Worm (Caenorhabditis elegans) whole organism, L4 larva: ENCODE results near the gene R05G9.1.
A peak's percentile ranks its signal among the peaks of the same experiment; 100 is the strongest.

ENCODE experiments used
- F49E8.2 ChIP-seq: sonication (generic microtip); optimal IDR thresholded peaks from 2 replicates; lab custom pipeline; 2016; ENCODE audit warnings: missing compliant biosample characterization, mild to moderate bottlenecking, missing genetic modification characterization, borderline replicate concordance
- Y105C5A.15 ChIP-seq: fragments of 200-800 bp; sonication (Bioruptor generic); IDR thresholded peaks from 2 replicates; pipeline ENCODE4 v1.3.6; 2022; ENCODE audit warnings: missing genetic modification characterization, missing compliant biosample characterization
- arid-1 ChIP-seq: fragments of 200-800 bp; sonication (Bioruptor generic); conservative IDR thresholded peaks from 2 replicates; pipeline ENCODE4 v1.3.6; 2022; ENCODE audit warnings: missing genetic modification reagents, missing genetic modification characterization, missing compliant biosample characterization
- attf-4 ChIP-seq: sonication (generic microtip); optimal IDR thresholded peaks from 3 replicates; lab custom pipeline; 2017; ENCODE audit warnings: missing biosample characterization, missing genetic modification characterization
- ceh-20 ChIP-seq: fragments of 200-800 bp; sonication (Bioruptor generic); IDR thresholded peaks from 2 replicates; pipeline ENCODE4 v1.3.6; 2022; ENCODE audit warnings: missing genetic modification reagents, missing genetic modification characterization, missing compliant biosample characterization
- ceh-32 ChIP-seq: sonication (generic microtip); optimal IDR thresholded peaks from 2 replicates; lab custom pipeline; 2016; ENCODE audit warnings: mild to moderate bottlenecking, missing genetic modification characterization, missing compliant biosample characterization; ENCODE audit not compliant: poor library complexity
- ceh-82 ChIP-seq: sonication (generic microtip); optimal IDR thresholded peaks from 2 replicates; lab custom pipeline; 2017; ENCODE audit warnings: missing biosample characterization, missing genetic modification characterization
- ces-1 ChIP-seq: fragments of 150-350 bp; sonication (generic microtip); optimal IDR thresholded peaks from 4 replicates; lab custom pipeline; 2014; ENCODE audit warnings: missing biosample characterization, missing genetic modification reagents, missing genetic modification characterization
- daf-16 ChIP-seq, 3 experiments: sonication (generic microtip); optimal IDR thresholded peaks; 2 replicates each; lab custom pipeline; 2016 to 2017; ENCODE audit warnings: missing genetic modification characterization in 3 of 3, missing genetic modification reagents in 3 of 3, mild to moderate bottlenecking in 2 of 3, missing compliant biosample characterization in 2 of 3, missing biosample characterization in 1 of 3, moderate library complexity in 1 of 3
- dmd-6 ChIP-seq: fragments of 200-800 bp; sonication (Bioruptor generic); IDR thresholded peaks from 2 replicates; pipeline ENCODE4 v1.3.6; 2022; ENCODE audit warnings: missing genetic modification reagents, missing genetic modification characterization, missing compliant biosample characterization
- dpl-1 ChIP-seq: fragments of 150-350 bp; optimal IDR thresholded peaks from 2 replicates; lab custom pipeline; 2014; ENCODE audit warnings: missing biosample characterization, missing genetic modification reagents, missing genetic modification characterization
- duxl-1 ChIP-seq: sonication (generic microtip); optimal IDR thresholded peaks from 2 replicates; lab custom pipeline; 2016; ENCODE audit warnings: mild to moderate bottlenecking, missing genetic modification characterization, moderate library complexity, missing compliant biosample characterization; ENCODE audit not compliant: poor library complexity
- dve-1 ChIP-seq: sonication (generic microtip); optimal IDR thresholded peaks from 2 replicates; lab custom pipeline; 2017; ENCODE audit warnings: antibody characterized with exemption, mild to moderate bottlenecking, missing genetic modification characterization, missing compliant biosample characterization; ENCODE audit not compliant: insufficient read depth
- fos-1 ChIP-seq: fragments of 150-350 bp; optimal IDR thresholded peaks from 2 replicates; lab custom pipeline; 2014; ENCODE audit warnings: missing biosample characterization, missing genetic modification characterization
- gei-8 ChIP-seq: fragments of 200-800 bp; sonication (Bioruptor generic); optimal IDR thresholded peaks from 2 replicates; lab custom pipeline; 2018; ENCODE audit warnings: mild to moderate bottlenecking, missing genetic modification characterization, missing compliant biosample characterization
- hlh-11 ChIP-seq: fragments of 200-800 bp; sonication (Bioruptor generic); optimal IDR thresholded peaks from 2 replicates; lab custom pipeline; 2018; ENCODE audit warnings: mild to moderate bottlenecking, missing genetic modification characterization, missing compliant biosample characterization
- jun-1 ChIP-seq: fragments of 150-350 bp; optimal IDR thresholded peaks from 2 replicates; lab custom pipeline; 2014; ENCODE audit warnings: missing biosample characterization, missing genetic modification reagents, missing genetic modification characterization
- lin-1 ChIP-seq: fragments of 200-800 bp; sonication (Bioruptor generic); IDR thresholded peaks from 2 replicates; pipeline ENCODE4 v1.3.6; 2022; ENCODE audit warnings: missing genetic modification reagents, missing genetic modification characterization, missing compliant biosample characterization
- lin-13 ChIP-seq: fragments of 150-350 bp; optimal IDR thresholded peaks from 2 replicates; lab custom pipeline; 2014; ENCODE audit warnings: missing biosample characterization, missing genetic modification reagents, missing genetic modification characterization
- lin-38 ChIP-seq: fragments of 200-800 bp; sonication (Bioruptor generic); IDR thresholded peaks from 2 replicates; pipeline ENCODE4 v1.3.6; 2022; ENCODE audit warnings: missing genetic modification reagents, missing genetic modification characterization, missing compliant biosample characterization
- lin-39 ChIP-seq: fragments of 150-350 bp; optimal IDR thresholded peaks from 2 replicates; lab custom pipeline; 2014; ENCODE audit warnings: missing biosample characterization, missing genetic modification reagents, missing genetic modification characterization
- mdt-29 ChIP-seq: fragments of 200-800 bp; sonication (Bioruptor generic); IDR thresholded peaks from 2 replicates; pipeline ENCODE4 v1.3.6; 2022; ENCODE audit warnings: missing genetic modification reagents, missing genetic modification characterization, missing compliant biosample characterization
- mes-2 ChIP-seq: sonication (generic microtip); optimal IDR thresholded peaks from 2 replicates; lab custom pipeline; 2016; ENCODE audit warnings: missing genotype, mild to moderate bottlenecking, missing genetic modification characterization, missing compliant biosample characterization; ENCODE audit not compliant: poor library complexity, severe bottlenecking
- mxl-3 ChIP-seq: fragments of 200-800 bp; sonication (Bioruptor generic); optimal IDR thresholded peaks from 2 replicates; lab custom pipeline; 2018; ENCODE audit warnings: mild to moderate bottlenecking, missing genetic modification characterization, missing compliant biosample characterization
- nhr-28 ChIP-seq: fragments of 150-350 bp; optimal IDR thresholded peaks from 2 replicates; lab custom pipeline; 2014; ENCODE audit warnings: missing biosample characterization, missing genetic modification characterization
- nhr-41 ChIP-seq: fragments of 200-800 bp; sonication (Bioruptor generic); IDR thresholded peaks from 2 replicates; pipeline ENCODE4 v1.3.6; 2022; ENCODE audit warnings: missing genetic modification reagents, missing genetic modification characterization, missing compliant biosample characterization
- nhr-48 ChIP-seq: sonication (generic microtip); optimal IDR thresholded peaks from 2 replicates; lab custom pipeline; 2016; ENCODE audit warnings: mild to moderate bottlenecking, missing genetic modification characterization, missing compliant biosample characterization
- pqm-1 ChIP-seq: sonication (generic microtip); optimal IDR thresholded peaks from 2 replicates; lab custom pipeline; 2017; ENCODE audit warnings: missing biosample characterization, missing genetic modification characterization
- tag-97 ChIP-seq: fragments of 200-800 bp; sonication (Bioruptor generic); IDR thresholded peaks from 2 replicates; pipeline ENCODE4 v1.3.6; 2022; ENCODE audit warnings: missing genetic modification characterization, missing compliant biosample characterization
- unc-130 ChIP-seq: sonication (generic microtip); optimal IDR thresholded peaks from 2 replicates; lab custom pipeline; 2016; ENCODE audit warnings: missing genetic modification reagents, missing genetic modification characterization, missing compliant biosample characterization
- unc-39 ChIP-seq: sonication (generic microtip); optimal IDR thresholded peaks from 2 replicates; lab custom pipeline; 2017; ENCODE audit warnings: missing biosample characterization, missing genetic modification characterization
- unc-62 ChIP-seq, 3 experiments: fragments of 150-350 bp in 1 of 3; sonication (generic microtip); optimal IDR thresholded peaks in 2 of 3; peaks in 1 of 3; 1 replicate in 1 of 3; 2 replicates in 2 of 3; lab custom pipeline; 2014 to 2017; ENCODE audit warnings: missing biosample characterization in 3 of 3, missing genetic modification characterization in 3 of 3, missing genetic modification reagents in 3 of 3, missing genotype in 1 of 3
- vab-7 ChIP-seq: fragments of 200-800 bp; sonication (Bioruptor generic); IDR thresholded peaks from 2 replicates; pipeline ENCODE4 v1.3.6; 2022; ENCODE audit warnings: missing genetic modification reagents, missing genetic modification characterization, missing compliant biosample characterization
- zfp-2 ChIP-seq: sonication (generic microtip); optimal IDR thresholded peaks from 2 replicates; lab custom pipeline; 2016; ENCODE audit warnings: mild to moderate bottlenecking, missing genetic modification characterization, missing compliant biosample characterization

Gene R05G9.1

DNA sequence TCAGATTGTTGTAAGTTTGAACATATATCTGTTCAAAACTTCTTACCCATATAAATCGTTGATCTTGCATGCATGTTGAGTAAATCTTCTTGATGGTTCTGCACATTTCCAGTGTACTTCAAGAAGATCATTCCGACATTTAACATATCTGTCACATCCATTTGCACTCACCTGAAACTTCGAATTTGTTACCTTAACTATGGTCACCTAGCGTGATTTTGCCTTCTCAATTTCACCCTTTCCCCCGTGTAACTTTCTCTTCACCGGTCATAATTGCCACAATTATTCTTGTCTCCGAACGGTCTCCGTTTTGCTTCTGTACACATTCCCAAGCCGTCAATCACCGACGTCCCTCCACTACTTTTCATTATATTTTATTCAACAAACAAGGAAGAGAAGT, 10.4 kb downstream of the R05G9.1 start:
- TF ChIP-seq hlh-11 (tag; lab: Kevin White, UChicago) (no peak), unc-62 (GFP tag; optimal IDR thresholded peaks at IDR 0.05 in 1 of 2; lab: Kevin White, UChicago) (peak in 1 of 2 experiments; percentile 94), unc-62 (tag; optimal IDR thresholded peaks at IDR 0.05; lab: Kevin White, UChicago) (no peak), zfp-2 (tag; lab: Kevin White, UChicago) (no peak), mdt-29 (GFP tag; lab: Robert Waterston, UW) (no peak)

- no peak for TF ChIP-seq duxl-1 (tag; lab: Kevin White, UChicago)
Observed at ce11 chrII:6513911-6514310, 10.9 kb downstream of the R05G9.1 start, which contains the start of gene R05G9R.1. Gene R05G9R.1 (minus strand): TSS chrII:6514011.

ce11 chrII:6516276-6516675, 13.3 kb downstream of the R05G9.1 start, which contains the start of gene C56E6.7:
Gene C56E6.7 (plus strand): TSS chrII:6516576.
- TF ChIP-seq fos-1 (tag; lab: Kevin White, UChicago) = no peak
- no peak for TF ChIP-seq ces-1 (GFP tag; lab: Kevin White, UChicago)
- TF ChIP-seq dpl-1 (GFP tag; lab: Kevin White, UChicago) = no peak
- TF ChIP-seq gei-8 (GFP tag; lab: Kevin White, UChicago) = no peak
- no peak for TF ChIP-seq mdt-29 (GFP tag; lab: Robert Waterston, UW)
- no peak for TF ChIP-seq jun-1
- TF ChIP-seq attf-4 (tag; lab: Kevin White, UChicago) = no peak
- TF ChIP-seq ceh-82 (tag; lab: Kevin White, UChicago) = no peak
- TF ChIP-seq duxl-1 (tag; lab: Kevin White, UChicago) = no peak
- TF ChIP-seq mes-2 (tag; lab: Kevin White, UChicago) = no peak
- no peak for TF ChIP-seq arid-1 (GFP tag; lab: Robert Waterston, UW)

- TF ChIP-seq unc-39 (tag; lab: Kevin White, UChicago) (no peak), tag-97 (GFP tag; lab: Robert Waterston, UW) (no peak), vab-7 (GFP tag; lab: Robert Waterston, UW) (no peak), lin-38 (peak; percentile 86), nhr-48 (tag; lab: Kevin White, UChicago) (no peak), Y105C5A.15 (GFP tag; lab: Robert Waterston, UW) (no peak), ceh-20 (no peak), nhr-41 (GFP tag; lab: Robert Waterston, UW) (no peak), unc-130 (GFP tag; lab: Kevin White, UChicago) (peak; percentile 80), lin-1 (GFP tag; lab: Robert Waterston, UW) (no peak), ceh-32 (no peak)
Observed at ce11 chrII:6519703-6520102, 16.7 kb downstream of the R05G9.1 start.

DNA sequence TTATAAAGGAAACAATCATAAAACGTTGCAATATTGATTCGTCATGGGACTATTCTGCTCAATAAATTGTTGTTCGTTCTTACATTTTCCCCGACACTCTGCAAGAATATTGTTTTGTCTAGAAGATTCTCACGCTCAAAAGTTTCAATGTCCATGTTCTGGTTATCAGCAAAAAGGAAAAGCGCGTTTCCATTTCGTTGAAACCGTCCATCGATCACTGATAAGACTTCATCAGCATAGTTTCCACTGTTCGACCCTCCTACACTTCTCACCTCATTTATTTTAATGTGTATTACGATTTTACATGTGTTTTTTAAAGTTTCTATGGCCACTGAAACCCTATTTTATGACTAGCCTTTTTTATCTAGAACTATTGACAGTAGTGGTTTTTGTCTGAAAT, 17.1 kb downstream of the R05G9.1 start:
- TF ChIP-seq daf-16 (GFP tag; optimal IDR thresholded peaks at IDR 0.05; lab: Kevin White, UChicago) (no peak), daf-16 (tag; optimal IDR thresholded peaks at IDR 0.05; lab: Kevin White, UChicago) (peak; percentile 95), dve-1 (tag; lab: Kevin White, UChicago) (peak; percentile 42), mxl-3 (peak; percentile 3), dmd-6 (GFP tag; lab: Robert Waterston, UW) (peak; percentile 67), F49E8.2 (tag; lab: Kevin White, UChicago) (no peak), pqm-1 (tag; lab: Kevin White, UChicago) (peak; percentile 74), lin-39 (tag; lab: Kevin White, UChicago) (no peak), hlh-11 (tag; lab: Kevin White, UChicago) (peak; percentile 71), lin-13 (GFP tag; lab: Kevin White, UChicago) (no peak), lin-1 (GFP tag; lab: Robert Waterston, UW) (0 out of 2 replicates have a peak, but pooled peaks have one; percentile 17), mes-2 (tag; lab: Kevin White, UChicago) (peak; percentile 33), nhr-28 (tag; lab: Kevin White, UChicago) (peak; percentile 31)
